Worm (Caenorhabditis elegans) whole organism, L4 larva: Measurements from ENCODE around the gene rhgf-1.

Experiments
- aha-1 ChIP-seq: fragments of 150-350 bp; peaks from one replicate; lab custom pipeline; 2014; ENCODE audit warnings: missing biosample characterization, missing genetic modification characterization
- cey-2 ChIP-seq: sonication (generic microtip); optimal IDR thresholded peaks from 3 replicates; lab custom pipeline; 2017; ENCODE audit warnings: missing genetic modification characterization, mild to moderate bottlenecking, missing compliant biosample characterization, antibody characterized with exemption, borderline replicate concordance; ENCODE audit not compliant: insufficient read depth
- daf-12 ChIP-seq: fragments of 150-350 bp; optimal IDR thresholded peaks from 2 replicates; lab custom pipeline; 2014; ENCODE audit warnings: missing biosample characterization, missing genetic modification reagents, missing genetic modification characterization
- daf-16 ChIP-seq, 3 experiments: sonication (generic microtip); optimal IDR thresholded peaks; 2 replicates each; lab custom pipeline; 2016 to 2017; ENCODE audit warnings: missing genetic modification characterization in 3 of 3, missing genetic modification reagents in 3 of 3, mild to moderate bottlenecking in 2 of 3, missing compliant biosample characterization in 2 of 3, missing biosample characterization in 1 of 3, moderate library complexity in 1 of 3
- daf-19 ChIP-seq: fragments of 200-800 bp; sonication (Bioruptor generic); conservative IDR thresholded peaks from 2 replicates; pipeline ENCODE4 v1.3.6; 2022; ENCODE audit warnings: missing genetic modification characterization, missing compliant biosample characterization
- duxl-1 ChIP-seq: sonication (generic microtip); optimal IDR thresholded peaks from 2 replicates; lab custom pipeline; 2016; ENCODE audit warnings: mild to moderate bottlenecking, missing genetic modification characterization, moderate library complexity, missing compliant biosample characterization; ENCODE audit not compliant: poor library complexity
- hif-1 ChIP-seq, 2 experiments: sonication (generic microtip); optimal IDR thresholded peaks; 2 replicates each; lab custom pipeline; 2016 to 2017; ENCODE audit warnings: missing compliant biosample characterization in 2 of 2, missing genetic modification characterization in 2 of 2, missing genetic modification reagents in 2 of 2, missing genotype in 2 of 2, mild to moderate bottlenecking in 1 of 2
- hlh-11 ChIP-seq: fragments of 200-800 bp; sonication (Bioruptor generic); optimal IDR thresholded peaks from 2 replicates; lab custom pipeline; 2018; ENCODE audit warnings: mild to moderate bottlenecking, missing genetic modification characterization, missing compliant biosample characterization
- hmg-1.1 ChIP-seq: fragments of 200-800 bp; sonication (Bioruptor generic); IDR thresholded peaks from 2 replicates; pipeline ENCODE4 v1.3.6; 2022; ENCODE audit warnings: missing genetic modification reagents, missing genetic modification characterization, missing compliant biosample characterization
- lin-38 ChIP-seq: fragments of 200-800 bp; sonication (Bioruptor generic); IDR thresholded peaks from 2 replicates; pipeline ENCODE4 v1.3.6; 2022; ENCODE audit warnings: missing genetic modification reagents, missing genetic modification characterization, missing compliant biosample characterization
- lsy-2 ChIP-seq, 2 experiments: fragments of 150-350 bp in 1 of 2; sonication (generic microtip) in 1 of 2; optimal IDR thresholded peaks; 2 replicates each; lab custom pipeline; 2014 to 2017; ENCODE audit warnings: missing biosample characterization in 2 of 2, missing genetic modification characterization in 2 of 2
- mep-1 ChIP-seq: fragments of 150-350 bp; sonication (generic microtip); optimal IDR thresholded peaks from 3 replicates; lab custom pipeline; 2014; ENCODE audit warnings: missing biosample characterization, missing genetic modification characterization
- mes-2 ChIP-seq: sonication (generic microtip); optimal IDR thresholded peaks from 2 replicates; lab custom pipeline; 2016; ENCODE audit warnings: missing genotype, mild to moderate bottlenecking, missing genetic modification characterization, missing compliant biosample characterization; ENCODE audit not compliant: poor library complexity, severe bottlenecking
- nhr-11 ChIP-seq: fragments of 150-350 bp; optimal IDR thresholded peaks from 2 replicates; lab custom pipeline; 2014; ENCODE audit warnings: missing biosample characterization, missing genetic modification characterization
- nhr-111 ChIP-seq: fragments of 200-800 bp; sonication (Bioruptor generic); optimal IDR thresholded peaks from 2 replicates; lab custom pipeline; 2018; ENCODE audit warnings: mild to moderate bottlenecking, missing genetic modification characterization, missing compliant biosample characterization
- nhr-48 ChIP-seq: sonication (generic microtip); optimal IDR thresholded peaks from 2 replicates; lab custom pipeline; 2016; ENCODE audit warnings: mild to moderate bottlenecking, missing genetic modification characterization, missing compliant biosample characterization
- php-3 ChIP-seq: fragments of 200-800 bp; sonication (Bioruptor generic); IDR thresholded peaks from 2 replicates; pipeline ENCODE4 v1.3.6; 2022; ENCODE audit warnings: missing genetic modification reagents, missing genetic modification characterization, missing compliant biosample characterization
- pqm-1 ChIP-seq: sonication (generic microtip); optimal IDR thresholded peaks from 2 replicates; lab custom pipeline; 2017; ENCODE audit warnings: missing biosample characterization, missing genetic modification characterization
- rbr-2 ChIP-seq: sonication (generic microtip); optimal IDR thresholded peaks from 2 replicates; lab custom pipeline; 2016; ENCODE audit warnings: missing genotype, missing genetic modification characterization, missing compliant biosample characterization
- set-16 ChIP-seq: fragments of 200-800 bp; sonication (Bioruptor generic); IDR thresholded peaks from 2 replicates; pipeline ENCODE4 v1.3.6; 2022; ENCODE audit warnings: missing genetic modification reagents, missing genetic modification characterization, missing compliant biosample characterization
- unc-130 ChIP-seq: sonication (generic microtip); optimal IDR thresholded peaks from 2 replicates; lab custom pipeline; 2016; ENCODE audit warnings: missing genetic modification reagents, missing genetic modification characterization, missing compliant biosample characterization
- zag-1 ChIP-seq: fragments of 150-350 bp; optimal IDR thresholded peaks from 2 replicates; lab custom pipeline; 2014; ENCODE audit warnings: missing biosample characterization, missing genetic modification characterization

The rhgf-1 gene

DNA sequence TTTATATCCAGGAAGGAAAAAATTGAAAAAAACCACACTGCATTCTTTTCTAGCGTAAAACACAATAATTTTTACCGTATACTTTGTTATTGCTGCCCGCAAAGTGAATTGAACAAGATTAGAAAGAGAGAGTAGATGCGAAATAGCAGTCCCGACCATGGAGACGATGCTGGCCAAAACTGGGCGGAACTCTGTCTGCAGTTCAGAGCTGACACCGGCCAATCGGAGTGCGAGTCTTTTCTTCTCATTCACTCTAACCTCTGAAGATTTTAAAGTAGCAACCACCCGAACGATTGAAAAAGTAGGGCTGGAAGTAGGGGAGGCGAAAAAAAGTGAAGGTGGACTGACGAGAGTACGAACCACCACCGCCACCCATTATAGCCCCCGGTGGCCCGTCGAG is 55.1 kb downstream of the rhgf-1 start:
- TF ChIP-seq mep-1 (tag; lab: Kevin White, UChicago) (peak; percentile 5), daf-12 (tag; lab: Kevin White, UChicago) (no peak), zag-1 (tag; lab: Kevin White, UChicago) (no peak), php-3 (GFP tag; lab: Robert Waterston, UW) (peak; percentile 39; the same call in 1 of the 2 replicates), hif-1 (tag; optimal IDR thresholded peaks at IDR 0.05; lab: Kevin White, UChicago) (no peak), unc-130 (GFP tag; lab: Kevin White, UChicago) (no peak), hlh-11 (tag; lab: Kevin White, UChicago) (peak; percentile 24), daf-16 (GFP tag; optimal IDR thresholded peaks at IDR 0.05; lab: Kevin White, UChicago) (no peak), daf-16 (tag; optimal IDR thresholded peaks at IDR 0.05; lab: Kevin White, UChicago) (no peak), nhr-111 (no peak), rbr-2 (tag; lab: Kevin White, UChicago) (peak; percentile 61), nhr-11 (tag; lab: Kevin White, UChicago) (no peak), duxl-1 (no peak), lsy-2 (tag; optimal IDR thresholded peaks at IDR 0.05; lab: Kevin White, UChicago) (peak in 1 of 2 experiments; percentile 41), aha-1 (peak; percentile 91), hmg-1.1 (GFP tag; lab: Robert Waterston, UW) (0 out of 2 replicates have a peak, but pooled peaks have one; percentile 32), mes-2 (peak; percentile 6)

DNA sequence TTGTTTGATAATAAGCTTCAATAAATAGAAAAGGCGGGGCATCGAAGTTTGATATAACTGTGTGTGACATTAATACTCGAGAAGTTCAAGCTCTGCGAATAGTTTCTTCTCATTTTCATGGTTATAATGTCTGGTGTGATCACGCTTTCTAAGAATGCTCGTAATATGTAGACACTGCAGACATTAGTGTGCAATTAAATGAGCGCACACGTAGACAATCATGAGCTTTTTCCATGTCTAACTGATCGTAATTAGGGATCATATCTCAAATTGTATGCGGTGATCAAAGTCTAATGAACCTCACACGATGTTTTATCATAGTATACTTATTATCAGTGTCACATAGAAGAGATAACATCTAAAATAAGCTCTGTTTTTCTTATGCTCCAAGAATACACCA is 61.6 kb downstream of the rhgf-1 start:
- TF ChIP-seq lin-38 (GFP tag; lab: Robert Waterston, UW) (no peak), lsy-2 (tag; optimal IDR thresholded peaks at IDR 0.05; lab: Kevin White, UChicago) (no peak), daf-19 (GFP tag; lab: Robert Waterston, UW) (no peak), cey-2 (tag; lab: Kevin White, UChicago) (no peak), set-16 (GFP tag; lab: Robert Waterston, UW) (no peak), pqm-1 (peak; percentile 24), nhr-48 (no peak)
